Worm (Caenorhabditis elegans): Measurements from ENCODE around the gene C07H6.9.

The C07H6.9 gene

DNA sequence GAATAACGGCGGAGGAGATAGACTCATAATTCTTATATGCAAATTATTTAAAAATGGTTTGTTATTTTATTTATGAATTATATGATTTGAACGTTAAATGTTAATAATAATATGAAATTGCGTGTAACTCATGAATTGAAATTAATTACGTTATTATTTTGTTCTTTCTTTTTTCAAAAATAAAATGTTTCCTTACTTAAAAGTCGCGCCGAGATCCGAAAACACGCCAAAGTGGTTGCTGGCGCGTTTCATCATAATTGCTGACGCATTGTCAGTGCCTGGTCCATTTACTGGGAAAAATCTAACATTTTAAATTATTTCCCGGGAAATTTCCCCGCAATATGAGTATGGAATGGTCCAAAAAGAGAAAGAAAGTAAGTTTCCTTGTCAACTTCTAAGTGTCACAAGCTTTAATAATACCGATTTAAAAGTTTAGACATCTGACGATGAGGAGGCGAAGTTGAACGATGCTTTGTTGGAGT lies at the start of gene C07H6.9, which contains the start of gene sap-140:
C07H6.9 (minus strand) TSS at position 51 of the 482 bp plus-strand sequence.
sap-140 (plus strand) TSS at position 318 of the 482 bp plus-strand sequence.
- TF ChIP-seq tra-1 (GFP tag; IDR thresholded peaks at IDR 0.05), result no peak
- peak; percentile 54 for TF ChIP-seq F10B5.3 (tag; optimal IDR thresholded peaks at IDR 0.05)
- peak; percentile 90 for TF ChIP-seq mes-2 (tag; optimal IDR thresholded peaks at IDR 0.05; ENCODE audit: poor library complexity, severe bottlenecking)
- peak; percentile 56 for TF ChIP-seq F37D6.2 (tag; optimal IDR thresholded peaks at IDR 0.05)
- peak; percentile 66 for TF ChIP-seq nhr-6 (tag; optimal IDR thresholded peaks at IDR 0.05)
- no peak for TF ChIP-seq lin-29 (GFP tag; IDR thresholded peaks at IDR 0.05)
- peak; percentile 71 for TF ChIP-seq hlh-30 (tag; optimal IDR thresholded peaks at IDR 0.05; ENCODE audit: insufficient read depth)
- peak; percentile 61 for TF ChIP-seq T26A8.4 (GFP tag; IDR thresholded peaks at IDR 0.05)
- TF ChIP-seq lin-15B (tag; optimal IDR thresholded peaks at IDR 0.05), result no peak
- TF ChIP-seq rbr-2 (tag; optimal IDR thresholded peaks at IDR 0.05), result peak; percentile 59
- TF ChIP-seq dve-1 (tag; optimal IDR thresholded peaks at IDR 0.05; ENCODE audit: insufficient read depth), result peak; percentile 73
- TF ChIP-seq zfp-3 (GFP tag; conservative IDR thresholded peaks at IDR 0.05), result 0 out of 2 replicates have a peak, but pooled peaks have one; percentile 26
- TF ChIP-seq aha-1 (tag), result peak; percentile 99
- TF ChIP-seq lsy-2 (tag; optimal IDR thresholded peaks at IDR 0.05), result peak in 1 of 2 experiments; percentile 91
- no peak for TF ChIP-seq lin-39 (tag; optimal IDR thresholded peaks at IDR 0.05)
- peak; percentile 15 for TF ChIP-seq fkh-10 (GFP tag; optimal IDR thresholded peaks at IDR 0.05)
- peak; percentile 25 for TF ChIP-seq spr-1 (tag; optimal IDR thresholded peaks at IDR 0.05)
- TF ChIP-seq nhr-28 (tag; optimal IDR thresholded peaks at IDR 0.05), result peak; percentile 36
- no peak for TF ChIP-seq ceh-62 (tag; optimal IDR thresholded peaks at IDR 0.05)
- TF ChIP-seq hmg-1.1 (GFP tag; IDR thresholded peaks at IDR 0.05), result peak; percentile 56; the same call in 1 of the 2 replicates
- peak; percentile 24 for TF ChIP-seq ces-1 (GFP tag; optimal IDR thresholded peaks at IDR 0.05)
- peak; percentile 95 for TF ChIP-seq dpl-1 (GFP tag; optimal IDR thresholded peaks at IDR 0.05)
- no peak for TF ChIP-seq spr-3 (GFP tag; optimal IDR thresholded peaks at IDR 0.05)
- 0 out of 2 replicates have a peak, but pooled peaks have one; percentile 24 for TF ChIP-seq pha-4 (GFP tag; IDR thresholded peaks at IDR 0.05)
- TF ChIP-seq pha-4 (tag; optimal IDR thresholded peaks at IDR 0.05), result no peak
- no peak for TF ChIP-seq nhr-77 (tag; optimal IDR thresholded peaks at IDR 0.05)
- TF ChIP-seq mep-1 (tag; optimal IDR thresholded peaks at IDR 0.05), result peak; percentile 72
- TF ChIP-seq daf-16 (GFP tag; optimal IDR thresholded peaks at IDR 0.05), result peak in 1 of 2 experiments; percentile 15
- peak; percentile 47 for TF ChIP-seq daf-16 (tag; optimal IDR thresholded peaks at IDR 0.05)
- 0 out of 2 replicates have a peak, but pooled peaks have one; percentile 36 for TF ChIP-seq arid-1 (GFP tag; conservative IDR thresholded peaks at IDR 0.05)
- TF ChIP-seq F44E2.7 (GFP tag; IDR thresholded peaks at IDR 0.05), result no peak
- no peak for TF ChIP-seq pqm-1 (tag; optimal IDR thresholded peaks at IDR 0.05)
- peak; percentile 61 for TF ChIP-seq T20F7.1 (GFP tag; optimal IDR thresholded peaks at IDR 0.05)
- peak; percentile 66 for TF ChIP-seq nhr-102 (tag; optimal IDR thresholded peaks at IDR 0.05)
- peak; percentile 35 for TF ChIP-seq zip-2 (tag; optimal IDR thresholded peaks at IDR 0.05)
- TF ChIP-seq lin-13 (GFP tag; optimal IDR thresholded peaks at IDR 0.05), result no peak
- peak; percentile 53 for TF ChIP-seq dmd-6 (GFP tag; IDR thresholded peaks at IDR 0.05)
- peak; percentile 58 for TF ChIP-seq duxl-1 (tag; optimal IDR thresholded peaks at IDR 0.05; ENCODE audit: poor library complexity)
- TF ChIP-seq hif-1 (tag; optimal IDR thresholded peaks at IDR 0.05), result peak in 1 of 2 experiments; percentile 34
- TF ChIP-seq ztf-7 (tag; optimal IDR thresholded peaks at IDR 0.05), result peak; percentile 48
- no peak for TF ChIP-seq ztf-11 (tag; optimal IDR thresholded peaks at IDR 0.05)
- no peak for TF ChIP-seq ceh-44 (GFP tag; IDR thresholded peaks at IDR 0.05)
- peak; percentile 74 for TF ChIP-seq lin-38 (GFP tag; IDR thresholded peaks at IDR 0.05)
- peak; percentile 62 for TF ChIP-seq hlh-11 (tag; optimal IDR thresholded peaks at IDR 0.05)
- TF ChIP-seq egl-43 (GFP tag; IDR thresholded peaks at IDR 0.05), result no peak
- peak; percentile 22 for TF ChIP-seq ama-1 (optimal IDR thresholded peaks at IDR 0.05)

Data from whole organism, L4 larva.